Worm (Caenorhabditis elegans) whole organism, L2 larva: Measurements from ENCODE around the gene athp-2.

Experiments used
- ama-1 ChIP-seq: fragments of 150-350 bp; optimal IDR thresholded peaks from 2 replicates; lab custom pipeline; 2018; ENCODE audit warnings: inconsistent platforms
- ceh-16 ChIP-seq: fragments of 150-350 bp; optimal IDR thresholded peaks from 2 replicates; lab custom pipeline; 2014; ENCODE audit warnings: missing biosample characterization, missing genetic modification characterization
- dmd-4 ChIP-seq: sonication (generic microtip); optimal IDR thresholded peaks from 2 replicates; lab custom pipeline; 2017; ENCODE audit warnings: missing biosample characterization, missing genetic modification characterization
- egl-27 ChIP-seq: sonication (generic microtip); optimal IDR thresholded peaks from 3 replicates; lab custom pipeline; 2017; ENCODE audit warnings: missing biosample characterization, missing genetic modification reagents, missing genetic modification characterization
- fos-1 ChIP-seq: fragments of 150-350 bp; optimal IDR thresholded peaks from 2 replicates; lab custom pipeline; 2014; ENCODE audit warnings: missing biosample characterization, missing genetic modification characterization
- lin-13 ChIP-seq: fragments of 150-350 bp; optimal IDR thresholded peaks from 2 replicates; lab custom pipeline; 2014; ENCODE audit warnings: missing biosample characterization, missing genetic modification reagents, missing genetic modification characterization
- nhr-10 ChIP-seq: sonication (generic microtip); optimal IDR thresholded peaks from 2 replicates; lab custom pipeline; 2017; ENCODE audit warnings: missing biosample characterization, missing genetic modification characterization
- nhr-12 ChIP-seq: fragments of 150-350 bp; optimal IDR thresholded peaks from 2 replicates; lab custom pipeline; 2014; ENCODE audit warnings: missing biosample characterization, missing genetic modification characterization
- nhr-237 ChIP-seq: fragments of 150-350 bp; optimal IDR thresholded peaks from 2 replicates; lab custom pipeline; 2014; ENCODE audit warnings: missing biosample characterization, missing genetic modification characterization
- snpc-4 ChIP-seq: fragments of 150-350 bp; optimal IDR thresholded peaks from 2 replicates; lab custom pipeline; 2014; ENCODE audit warnings: missing biosample characterization, missing genetic modification characterization

ce11 chrII:4291799-4292198 lies 48.2 kb upstream of the athp-2 start:
- no peak for TF ChIP-seq nhr-10 (tag; lab: Kevin White, UChicago)
- no peak for TF ChIP-seq fos-1 (tag; lab: Kevin White, UChicago)
- no peak for TF ChIP-seq egl-27
- no peak for TF ChIP-seq ama-1 (lab: Kevin White, UChicago)
- TF ChIP-seq lin-13 (GFP tag; lab: Kevin White, UChicago) = no peak
- no peak for TF ChIP-seq ceh-16
- no peak for TF ChIP-seq snpc-4 (tag; lab: Kevin White, UChicago)
- no peak for TF ChIP-seq nhr-237
- TF ChIP-seq nhr-12 (tag; lab: Kevin White, UChicago) = no peak
- no peak for TF ChIP-seq dmd-4 (tag; lab: Kevin White, UChicago)
